Fruit fly (Drosophila melanogaster): ENCODE measurements around the gene CG2698.

The CG2698 gene

DNA sequence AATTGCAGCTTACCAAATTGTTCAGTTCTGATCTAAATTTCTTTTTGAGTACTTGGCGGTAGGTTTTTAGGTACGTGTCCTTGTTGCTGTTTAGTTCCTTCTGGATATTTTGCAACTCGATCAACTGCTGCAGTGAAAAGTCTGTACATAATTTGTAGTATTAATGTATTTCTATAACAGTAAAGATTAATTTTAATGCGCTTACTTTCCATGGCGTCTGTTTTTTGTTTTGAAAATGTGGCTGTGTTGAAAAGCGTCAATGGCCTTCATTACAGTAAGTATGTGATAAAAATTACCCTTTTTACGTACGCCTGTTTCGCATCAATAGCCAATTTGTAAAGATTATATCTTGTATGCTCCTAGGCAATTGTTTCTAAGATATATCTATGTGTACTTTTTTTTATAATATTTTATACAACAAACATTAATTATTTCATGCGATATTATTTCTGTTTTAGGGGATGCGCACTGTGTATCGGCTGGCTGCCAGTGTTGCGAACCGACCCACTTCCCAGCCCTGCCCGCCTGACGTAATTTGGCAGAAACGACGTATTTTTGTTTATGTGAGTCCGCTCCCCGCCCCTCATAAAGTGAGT, at the start of gene CG2698, which contains the start of gene Kmn2 (continued):
- peak; percentile 65 for TF ChIP-seq CG3838 (GFP tag; optimal IDR thresholded peaks at IDR 0.05)
- peak; percentile 93 for TF ChIP-seq Sox100B (GFP tag; optimal IDR thresholded peaks at IDR 0.05)
- TF ChIP-seq kay (GFP tag; optimal IDR thresholded peaks at IDR 0.05), result peak; percentile 85
- peak; percentile 61 for TF ChIP-seq pb (GFP tag; optimal IDR thresholded peaks at IDR 0.05)
- peak; percentile 52 for TF ChIP-seq fu2 (GFP tag; optimal IDR thresholded peaks at IDR 0.05)
- peak; percentile 93 for TF ChIP-seq bowl (GFP tag; IDR thresholded peaks at IDR 0.05)
- TF ChIP-seq CG15073 (GFP tag; optimal IDR thresholded peaks at IDR 0.05), result peak; percentile 75
- peak; percentile 82 for TF ChIP-seq kah (GFP tag; optimal IDR thresholded peaks at IDR 0.05)
- TF ChIP-seq ara (GFP tag; IDR thresholded peaks at IDR 0.05), result peak; percentile 97
- TF ChIP-seq dan (GFP tag; IDR thresholded peaks at IDR 0.05), result peak; percentile 93
- peak; percentile 88 for TF ChIP-seq MTF-1 (GFP tag; optimal IDR thresholded peaks at IDR 0.05; ENCODE audit: borderline replicate concordance)
- TF ChIP-seq Abd-B (GFP tag; optimal IDR thresholded peaks at IDR 0.05), result peak; percentile 98
- peak; percentile 100 for TF ChIP-seq CG10267 (tag; optimal IDR thresholded peaks at IDR 0.05)
- TF ChIP-seq CG1792 (GFP tag; optimal IDR thresholded peaks at IDR 0.05), result peak; percentile 71
- TF ChIP-seq CG32532 (GFP tag; IDR thresholded peaks at IDR 0.05), result peak; percentile 98
- no peak for TF ChIP-seq lov (optimal IDR thresholded peaks at IDR 0.05)
- peak; percentile 95 for TF ChIP-seq lov (GFP tag; IDR thresholded peaks at IDR 0.05)
- TF ChIP-seq CG8281 (tag; optimal IDR thresholded peaks at IDR 0.05), result peak; percentile 83
- TF ChIP-seq Tbp (GFP tag; optimal IDR thresholded peaks at IDR 0.05), result no peak
- peak; percentile 93 for TF ChIP-seq gsb (GFP tag; IDR thresholded peaks at IDR 0.05)
- TF ChIP-seq Drgx (GFP tag; IDR thresholded peaks at IDR 0.05), result peak; percentile 96
- TF ChIP-seq Adf1 (GFP tag; IDR thresholded peaks at IDR 0.05), result peak; percentile 85
- TF ChIP-seq wek (GFP tag; optimal IDR thresholded peaks at IDR 0.05), result peak; percentile 44
- peak; percentile 82 for TF ChIP-seq CG18011 (GFP tag; optimal IDR thresholded peaks at IDR 0.05)
- no peak for TF ChIP-seq pita (GFP tag; optimal IDR thresholded peaks at IDR 0.05)
- TF ChIP-seq CG3163 (GFP tag; optimal IDR thresholded peaks at IDR 0.05), result peak; percentile 46
- TF ChIP-seq CG6854 (GFP tag; optimal IDR thresholded peaks at IDR 0.05), result peak; percentile 76
- TF ChIP-seq knrl (GFP tag; IDR thresholded peaks at IDR 0.05; ENCODE audit: partially characterized antibody), result peak; percentile 55; the same call in 2 of the 3 replicates
- TF ChIP-seq CG9437 (GFP tag; optimal IDR thresholded peaks at IDR 0.05), result peak; percentile 96
- peak; percentile 92 for TF ChIP-seq CG6254 (GFP tag; optimal IDR thresholded peaks at IDR 0.05)
- peak; percentile 92 for TF ChIP-seq Poxn (GFP tag; IDR thresholded peaks at IDR 0.05)
- peak; percentile 96 for TF ChIP-seq CG5953 (GFP tag; IDR thresholded peaks at IDR 0.05)
- TF ChIP-seq Sry-β (GFP tag; optimal IDR thresholded peaks at IDR 0.05), result peak; percentile 40
- TF ChIP-seq Deaf1 (tag; optimal IDR thresholded peaks at IDR 0.05), result peak; percentile 73
- TF ChIP-seq luna (GFP tag; optimal IDR thresholded peaks at IDR 0.05), result no peak
- TF ChIP-seq Lhr (GFP tag; optimal IDR thresholded peaks at IDR 0.05), result peak; percentile 89
- peak; percentile 86 for TF ChIP-seq CG17912 (GFP tag; optimal IDR thresholded peaks at IDR 0.05)
- TF ChIP-seq ssp (GFP tag; IDR thresholded peaks at IDR 0.05), result peak; percentile 94
- peak in 1 of 3 experiments; percentile 91 for TF ChIP-seq lola (GFP tag; optimal IDR thresholded peaks at IDR 0.05)
- peak; percentile 73 for TF ChIP-seq CG12744 (GFP tag; optimal IDR thresholded peaks at IDR 0.05)
- TF ChIP-seq Hr3 (GFP tag; optimal IDR thresholded peaks at IDR 0.05), result peak; percentile 98
- TF ChIP-seq kni (GFP tag; optimal IDR thresholded peaks at IDR 0.05), result peak; percentile 87
- TF ChIP-seq CG5245 (GFP tag; optimal IDR thresholded peaks at IDR 0.05), result peak; percentile 92
- no peak for TF ChIP-seq Trl (optimal IDR thresholded peaks at IDR 0.05)
- peak; percentile 84 for TF ChIP-seq Trl (GFP tag; optimal IDR thresholded peaks at IDR 0.05)
- TF ChIP-seq CG11456 (GFP tag; IDR thresholded peaks at IDR 0.05), result peak; percentile 97
- peak; percentile 95 for TF ChIP-seq peb (GFP tag; IDR thresholded peaks at IDR 0.05)
- peak; percentile 82 for TF ChIP-seq HLH54F (GFP tag; optimal IDR thresholded peaks at IDR 0.05)
- TF ChIP-seq Sox102F (GFP tag; optimal IDR thresholded peaks at IDR 0.05), result peak; percentile 94
- peak; percentile 97 for TF ChIP-seq CG4424 (GFP tag; optimal IDR thresholded peaks at IDR 0.05)
- peak; percentile 92 for TF ChIP-seq CG6175 (GFP tag; IDR thresholded peaks at IDR 0.05)

Measured in whole organism, embryonic.